Fruit fly (Drosophila melanogaster): Measurements from ENCODE around the gene CG6661.
A peak's percentile ranks its signal among the peaks of the same experiment; 100 is the strongest.

CG6661 gene

DNA sequence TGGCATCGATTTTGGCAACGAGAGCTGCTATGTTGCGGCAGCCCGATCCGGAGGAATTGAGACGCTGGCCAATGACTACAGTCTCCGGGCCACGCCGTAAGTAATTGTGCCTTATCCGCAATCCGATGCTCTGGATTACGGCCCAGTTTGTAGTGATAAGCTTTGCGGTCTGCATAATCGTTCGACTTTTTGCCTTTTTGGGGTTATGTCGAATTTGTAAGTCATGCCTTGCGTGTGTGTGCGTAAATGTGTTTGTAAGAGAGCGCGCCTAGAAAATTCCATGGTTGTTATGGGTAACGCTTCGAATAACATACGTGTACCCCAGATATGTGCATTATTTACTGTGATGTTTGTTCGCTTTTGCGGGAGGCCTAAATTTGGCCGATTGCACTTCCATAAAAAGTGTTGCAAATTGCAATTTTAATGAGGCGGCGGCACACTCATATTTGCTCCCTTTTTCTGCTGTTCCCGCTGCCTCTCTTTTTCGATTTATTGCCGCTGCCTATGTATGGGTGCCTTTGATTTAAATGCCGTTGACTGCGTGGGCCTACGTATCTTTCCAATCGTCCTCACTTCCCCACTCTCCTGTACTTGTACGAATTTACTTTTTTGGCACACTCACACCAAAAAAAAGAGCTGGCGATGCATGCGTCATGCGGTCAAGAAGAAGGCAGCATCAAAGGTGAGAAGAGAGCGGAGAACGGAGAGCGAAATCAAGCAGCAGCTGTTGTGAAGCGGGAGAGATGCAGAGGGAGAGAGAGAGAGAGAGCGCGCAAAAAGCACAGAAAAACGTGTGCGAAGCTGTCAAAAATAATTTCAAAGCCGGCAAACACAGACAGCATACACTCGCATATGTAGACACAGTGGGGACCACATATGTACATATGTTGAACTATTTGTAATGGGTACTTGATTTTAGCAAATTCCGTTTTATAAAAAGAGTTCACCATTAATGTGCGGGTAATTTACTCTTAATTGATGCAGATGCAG is 3.4 kb downstream of the CG6661 start (continued):
- TF ChIP-seq al (GFP tag; IDR thresholded peaks at IDR 0.05) (no peak), CG14441 (GFP tag; IDR thresholded peaks at IDR 0.05) (no peak), maf-S (GFP tag; optimal IDR thresholded peaks at IDR 0.05) (no peak), CG11456 (GFP tag; IDR thresholded peaks at IDR 0.05) (0 out of 3 replicates have a peak, but pooled peaks have one; percentile 21), ERR (GFP tag; optimal IDR thresholded peaks at IDR 0.05) (no peak), CG6813 (GFP tag; optimal IDR thresholded peaks at IDR 0.05) (no peak), Dref (GFP tag; IDR thresholded peaks at IDR 0.05) (no peak), Mes4 (GFP tag; optimal IDR thresholded peaks at IDR 0.05) (no peak), CG18011 (GFP tag; optimal IDR thresholded peaks at IDR 0.05) (no peak), toy (GFP tag; IDR thresholded peaks at IDR 0.05) (no peak), CG18262 (tag; optimal IDR thresholded peaks at IDR 0.05) (no peak), oc (tag; optimal IDR thresholded peaks at IDR 0.05) (no peak), CG12769 (tag; optimal IDR thresholded peaks at IDR 0.05) (no peak), kni (GFP tag; optimal IDR thresholded peaks at IDR 0.05) (peak; percentile 45), aop (GFP tag; IDR thresholded peaks at IDR 0.05) (no peak), Nf-YA (GFP tag; IDR thresholded peaks at IDR 0.05) (no peak), lbe (GFP tag; optimal IDR thresholded peaks at IDR 0.05) (no peak), CG7745 (tag; optimal IDR thresholded peaks at IDR 0.05) (no peak), gcm2 (GFP tag; optimal IDR thresholded peaks at IDR 0.05) (no peak), CG32772 (GFP tag; IDR thresholded peaks at IDR 0.05) (no peak), dpn (GFP tag; optimal IDR thresholded peaks at IDR 0.05) (no peak), CG11695 (GFP tag; IDR thresholded peaks at IDR 0.05) (no peak), tio (GFP tag; optimal IDR thresholded peaks at IDR 0.05) (no peak), H2.0 (GFP tag; IDR thresholded peaks at IDR 0.05) (no peak), zen2 (GFP tag; IDR thresholded peaks at IDR 0.05; ENCODE audit: partially characterized antibody) (peak; percentile 45; the same call in 1 of the 3 replicates), bsh (GFP tag; optimal IDR thresholded peaks at IDR 0.05) (no peak), Nf-YB (GFP tag; optimal IDR thresholded peaks at IDR 0.05) (no peak), HLH54F (GFP tag; optimal IDR thresholded peaks at IDR 0.05) (no peak), Usf (GFP tag; optimal IDR thresholded peaks at IDR 0.05) (no peak), ap (GFP tag; IDR thresholded peaks at IDR 0.05) (no peak), Lhr (GFP tag; optimal IDR thresholded peaks at IDR 0.05) (no peak), cato (GFP tag; optimal IDR thresholded peaks at IDR 0.05; ENCODE audit: borderline replicate concordance) (no peak), CG10959 (GFP tag; IDR thresholded peaks at IDR 0.05) (no peak), CG10543 (GFP tag; optimal IDR thresholded peaks at IDR 0.05) (peak; percentile 12), CG17385 (GFP tag; optimal IDR thresholded peaks at IDR 0.05) (peak; percentile 32), CG33213 (GFP tag; optimal IDR thresholded peaks at IDR 0.05) (no peak), CG9215 (GFP tag; IDR thresholded peaks at IDR 0.05) (no peak), Sox100B (GFP tag; optimal IDR thresholded peaks at IDR 0.05) (no peak), D19B (GFP tag; optimal IDR thresholded peaks at IDR 0.05) (peak; percentile 23), CG10431 (GFP tag; optimal IDR thresholded peaks at IDR 0.05) (no peak), Max (GFP tag; optimal IDR thresholded peaks at IDR 0.05) (no peak), Nf-YC (tag; optimal IDR thresholded peaks at IDR 0.05) (no peak), CG2712 (tag; optimal IDR thresholded peaks at IDR 0.05) (no peak), CG13287 (GFP tag; IDR thresholded peaks at IDR 0.05; ENCODE audit: partially characterized antibody) (peak; percentile 51), CG2875 (GFP tag; optimal IDR thresholded peaks at IDR 0.05) (no peak), CG34376 (GFP tag; optimal IDR thresholded peaks at IDR 0.05) (no peak), kay (GFP tag; optimal IDR thresholded peaks at IDR 0.05) (peak; percentile 35), Atf-2 (GFP tag; optimal IDR thresholded peaks at IDR 0.05) (no peak), Deaf1 (tag; optimal IDR thresholded peaks at IDR 0.05) (no peak)
